Fruit fly (Drosophila melanogaster) whole organism, embryonic: ENCODE measurements around the gene CG13949.

Experiments
- Ada2b ChIP-seq: fragments of 200-800 bp; sonication (Bioruptor generic); IDR thresholded peaks from 2 replicates; pipeline ENCODE4 v1.3.6; 2022; ENCODE audit warnings: missing biosample characterization, missing genetic modification characterization
- CG10274 ChIP-seq: fragments of 200-800 bp; sonication (Bioruptor generic); optimal IDR thresholded peaks from 3 replicates; lab custom pipeline; 2017; ENCODE audit warnings: missing biosample characterization, mild to moderate bottlenecking, missing genetic modification characterization
- CG10565 ChIP-seq: fragments of 200-800 bp; sonication (Bioruptor generic); optimal IDR thresholded peaks from 3 replicates; lab custom pipeline; 2016; ENCODE audit warnings: missing biosample characterization, mild to moderate bottlenecking, missing genetic modification characterization
- CG11085 ChIP-seq: fragments of 200-800 bp; sonication (Bioruptor generic); IDR thresholded peaks from 2 replicates; pipeline ENCODE4 v1.3.6; 2022; ENCODE audit warnings: missing biosample characterization, missing genetic modification characterization
- CG11723 ChIP-seq: fragments of 200-800 bp; sonication (Bioruptor generic); optimal IDR thresholded peaks from 2 replicates; lab custom pipeline; 2017; ENCODE audit warnings: missing biosample characterization, mild to moderate bottlenecking, missing genetic modification characterization
- CG12236 ChIP-seq: fragments of 200-800 bp; sonication (Bioruptor generic); optimal IDR thresholded peaks from 2 replicates; lab custom pipeline; 2016; ENCODE audit warnings: missing biosample characterization, missing genetic modification characterization
- CG14441 ChIP-seq: fragments of 200-800 bp; sonication (Bioruptor generic); IDR thresholded peaks from 2 replicates; pipeline ENCODE4 v1.3.6; 2022; ENCODE audit warnings: missing biosample characterization, missing genetic modification characterization
- CG1529 ChIP-seq: fragments of 200-800 bp; sonication (Bioruptor generic); optimal IDR thresholded peaks from 3 replicates; lab custom pipeline; 2018; ENCODE audit warnings: missing biosample characterization, missing genetic modification characterization
- CG1647 ChIP-seq: fragments of 200-800 bp; sonication (Bioruptor generic); optimal IDR thresholded peaks from 3 replicates; lab custom pipeline; 2016; ENCODE audit warnings: missing biosample characterization, missing genetic modification characterization
- CG17359 ChIP-seq: fragments of 200-800 bp; sonication (Bioruptor generic); optimal IDR thresholded peaks from 3 replicates; lab custom pipeline; 2018; ENCODE audit warnings: missing biosample characterization, mild to moderate bottlenecking, missing genetic modification characterization, moderate library complexity
- CG17568 ChIP-seq: fragments of 200-800 bp; sonication (Bioruptor generic); optimal IDR thresholded peaks from 2 replicates; lab custom pipeline; 2018; ENCODE audit warnings: missing biosample characterization, mild to moderate bottlenecking, missing genetic modification characterization, moderate library complexity
- CG17802 ChIP-seq: fragments of 200-800 bp; sonication (Bioruptor generic); optimal IDR thresholded peaks from 2 replicates; lab custom pipeline; 2018; ENCODE audit warnings: missing biosample characterization, mild to moderate bottlenecking, missing genetic modification characterization, moderate library complexity
- CG1792 ChIP-seq: fragments of 200-800 bp; sonication (Bioruptor generic); optimal IDR thresholded peaks from 2 replicates; lab custom pipeline; 2016; ENCODE audit warnings: missing biosample characterization, missing genetic modification characterization
- CG2199 ChIP-seq: fragments of 200-800 bp; sonication (Bioruptor generic); IDR thresholded peaks from 3 replicates; pipeline ENCODE4 v1.3.6; 2022; ENCODE audit warnings: missing biosample characterization, missing genetic modification characterization
- CG32532 ChIP-seq: fragments of 200-800 bp; sonication (Bioruptor generic); IDR thresholded peaks from 2 replicates; pipeline ENCODE4 v1.3.6; 2022; ENCODE audit warnings: missing biosample characterization, missing genetic modification characterization
- CG34376 ChIP-seq: fragments of 200-800 bp; sonication (Bioruptor generic); optimal IDR thresholded peaks from 2 replicates; lab custom pipeline; 2018; ENCODE audit warnings: missing biosample characterization, mild to moderate bottlenecking, missing genetic modification characterization
- CG6254 ChIP-seq: fragments of 200-800 bp; sonication (Bioruptor generic); optimal IDR thresholded peaks from 3 replicates; lab custom pipeline; 2017; ENCODE audit warnings: mild to moderate bottlenecking, missing biosample characterization, missing genetic modification reagents, missing genetic modification characterization
- CG7839 ChIP-seq: fragments of 200-800 bp; sonication (Bioruptor generic); optimal IDR thresholded peaks from 3 replicates; lab custom pipeline; 2018; ENCODE audit warnings: missing biosample characterization, mild to moderate bottlenecking, missing genetic modification characterization, moderate library complexity
- CG8359 ChIP-seq: fragments of 200-800 bp; sonication (Bioruptor generic); optimal IDR thresholded peaks from 2 replicates; lab custom pipeline; 2017; ENCODE audit warnings: missing biosample characterization, mild to moderate bottlenecking, missing genetic modification characterization, borderline replicate concordance
- CG9437 ChIP-seq: fragments of 200-800 bp; sonication (Bioruptor generic); optimal IDR thresholded peaks from 2 replicates; lab custom pipeline; 2018; ENCODE audit warnings: missing biosample characterization, mild to moderate bottlenecking, missing genetic modification characterization
- Dad ChIP-seq: fragments of 200-800 bp; sonication (Bioruptor generic); optimal IDR thresholded peaks from 3 replicates; lab custom pipeline; 2016; ENCODE audit warnings: missing biosample characterization, missing genetic modification characterization
- Eip74EF ChIP-seq, 2 experiments: fragments of 200-800 bp in 1 of 2; fragments of >200 bp in 1 of 2; sonication (Bioruptor generic) in 1 of 2; optimal IDR thresholded peaks; 2 replicates each; lab custom pipeline; 2017 to 2019; ENCODE audit warnings: missing biosample characterization in 2 of 2, missing genetic modification characterization in 2 of 2, mild to moderate bottlenecking in 1 of 2, moderate library complexity in 1 of 2
- Elba2 ChIP-seq: fragments of 200-800 bp; sonication (Bioruptor generic); optimal IDR thresholded peaks from 3 replicates; lab custom pipeline; 2016; ENCODE audit warnings: missing biosample characterization, missing genetic modification characterization
- H2.0 ChIP-seq: fragments of 200-800 bp; sonication (Bioruptor generic); IDR thresholded peaks from 2 replicates; pipeline ENCODE4 v1.3.6; 2022; ENCODE audit warnings: missing biosample characterization, missing genetic modification characterization
- HHEX ChIP-seq: fragments of 200-800 bp; sonication (Bioruptor generic); optimal IDR thresholded peaks from 3 replicates; lab custom pipeline; 2017; ENCODE audit warnings: missing biosample characterization, mild to moderate bottlenecking, missing genetic modification characterization, missing genetic modification reagents
- HLH3B ChIP-seq: fragments of 200-800 bp; sonication (Bioruptor generic); IDR thresholded peaks from 2 replicates; pipeline ENCODE4 v1.3.6; 2022; ENCODE audit warnings: missing biosample characterization, missing genetic modification characterization
- Kr ChIP-seq: fragments of 200-800 bp; sonication (Bioruptor generic); optimal IDR thresholded peaks from 2 replicates; lab custom pipeline; 2017; ENCODE audit warnings: missing biosample characterization, mild to moderate bottlenecking, missing genetic modification characterization
- Lpt ChIP-seq: fragments of >200 bp; optimal IDR thresholded peaks from 2 replicates; lab custom pipeline; 2018; ENCODE audit warnings: missing biosample characterization, missing genetic modification characterization
- Mes4 ChIP-seq: fragments of 200-800 bp; sonication (Bioruptor generic); optimal IDR thresholded peaks from 2 replicates; lab custom pipeline; 2016; ENCODE audit warnings: missing biosample characterization, missing genetic modification characterization
- Ravus ChIP-seq: fragments of 200-800 bp; sonication (Bioruptor generic); IDR thresholded peaks from 2 replicates; pipeline ENCODE4 v1.3.6; 2022; ENCODE audit warnings: missing biosample characterization, missing genetic modification characterization
- Ssrp ChIP-seq: fragments of 200-800 bp; sonication (Bioruptor generic); optimal IDR thresholded peaks from 2 replicates; lab custom pipeline; 2018; ENCODE audit warnings: missing biosample characterization, mild to moderate bottlenecking, missing genetic modification characterization, moderate library complexity
- ara ChIP-seq: fragments of 200-800 bp; sonication (Bioruptor generic); IDR thresholded peaks from 2 replicates; pipeline ENCODE4 v1.3.6; 2022; ENCODE audit warnings: missing biosample characterization, missing genetic modification characterization
- bbx ChIP-seq: fragments of 200-800 bp; sonication (Bioruptor generic); IDR thresholded peaks from 2 replicates; pipeline ENCODE4 v1.3.6; 2022; ENCODE audit warnings: missing biosample characterization, missing genetic modification characterization; ENCODE audit not compliant: partially characterized antibody
- bigmax ChIP-seq: fragments of 200-800 bp; sonication (Bioruptor generic); optimal IDR thresholded peaks from 2 replicates; lab custom pipeline; 2018; ENCODE audit warnings: missing biosample characterization, mild to moderate bottlenecking, missing genetic modification characterization
- btn ChIP-seq: fragments of 200-800 bp; sonication (Bioruptor generic); optimal IDR thresholded peaks from 2 replicates; lab custom pipeline; 2016; ENCODE audit warnings: missing biosample characterization, missing genetic modification characterization
- chinmo ChIP-seq: fragments of 200-800 bp; sonication (Bioruptor generic); IDR thresholded peaks from 4 replicates; pipeline ENCODE4 v1.3.6; 2022; ENCODE audit warnings: missing biosample characterization, missing genetic modification characterization; ENCODE audit not compliant: partially characterized antibody
- croc ChIP-seq: fragments of 200-800 bp; sonication (Bioruptor generic); conservative IDR thresholded peaks from 3 replicates; pipeline ENCODE4 v1.3.6; 2022; ENCODE audit warnings: missing biosample characterization, missing genetic modification characterization
- dimm ChIP-seq: fragments of 200-800 bp; sonication (Bioruptor generic); IDR thresholded peaks from 2 replicates; pipeline ENCODE4 v1.3.6; 2022; ENCODE audit warnings: missing biosample characterization, missing genetic modification characterization
- gcm2 ChIP-seq: fragments of 200-800 bp; sonication (Bioruptor generic); optimal IDR thresholded peaks from 2 replicates; lab custom pipeline; 2016; ENCODE audit warnings: missing biosample characterization, missing genetic modification characterization
- insv ChIP-seq, 2 experiments: fragments of 200-800 bp; sonication (Bioruptor generic); optimal IDR thresholded peaks; 3 replicates each; lab custom pipeline; 2016 to 2018; ENCODE audit warnings: missing biosample characterization in 2 of 2, missing genetic modification characterization in 2 of 2
- ken ChIP-seq: fragments of 200-800 bp; sonication (Bioruptor generic); IDR thresholded peaks from 3 replicates; pipeline ENCODE4 v1.3.6; 2022; ENCODE audit warnings: missing biosample characterization, missing genetic modification characterization
- klu ChIP-seq: fragments of 200-800 bp; sonication (Bioruptor generic); IDR thresholded peaks from 2 replicates; pipeline ENCODE4 v1.3.6; 2022; ENCODE audit warnings: missing biosample characterization, missing genetic modification characterization
- lab ChIP-seq: fragments of 200-800 bp; sonication (Bioruptor generic); optimal IDR thresholded peaks from 3 replicates; lab custom pipeline; 2017; ENCODE audit warnings: missing biosample characterization, missing genetic modification characterization, mild to moderate bottlenecking, moderate library complexity, missing genetic modification reagents
- lov ChIP-seq, 2 experiments: fragments of 200-800 bp in 1 of 2; fragments of >200 bp in 1 of 2; sonication (Bioruptor generic) in 1 of 2; IDR thresholded peaks in 1 of 2; optimal IDR thresholded peaks in 1 of 2; 2 replicates in 1 of 2; 3 replicates in 1 of 2; pipeline versions ENCODE4 v1.3.6 to Lab custom; 2017 to 2022; ENCODE audit warnings: missing biosample characterization in 1 of 2, missing genetic modification characterization in 1 of 2
- org-1 ChIP-seq: fragments of 200-800 bp; sonication (Bioruptor generic); optimal IDR thresholded peaks from 2 replicates; lab custom pipeline; 2017; ENCODE audit warnings: missing biosample characterization, missing genetic modification characterization
- repo ChIP-seq: fragments of 200-800 bp; sonication (Bioruptor generic); optimal IDR thresholded peaks from 2 replicates; lab custom pipeline; 2016; ENCODE audit warnings: missing biosample characterization, missing genetic modification characterization
- sd ChIP-seq: fragments of 200-800 bp; sonication (Bioruptor generic); optimal IDR thresholded peaks from 3 replicates; lab custom pipeline; 2018; ENCODE audit warnings: missing biosample characterization, mild to moderate bottlenecking, missing genetic modification characterization, moderate library complexity
- sob ChIP-seq: fragments of 200-800 bp; sonication (Bioruptor generic); IDR thresholded peaks from 2 replicates; pipeline ENCODE4 v1.3.6; 2022; ENCODE audit warnings: missing biosample characterization, missing genetic modification characterization

CG13949 gene

DNA sequence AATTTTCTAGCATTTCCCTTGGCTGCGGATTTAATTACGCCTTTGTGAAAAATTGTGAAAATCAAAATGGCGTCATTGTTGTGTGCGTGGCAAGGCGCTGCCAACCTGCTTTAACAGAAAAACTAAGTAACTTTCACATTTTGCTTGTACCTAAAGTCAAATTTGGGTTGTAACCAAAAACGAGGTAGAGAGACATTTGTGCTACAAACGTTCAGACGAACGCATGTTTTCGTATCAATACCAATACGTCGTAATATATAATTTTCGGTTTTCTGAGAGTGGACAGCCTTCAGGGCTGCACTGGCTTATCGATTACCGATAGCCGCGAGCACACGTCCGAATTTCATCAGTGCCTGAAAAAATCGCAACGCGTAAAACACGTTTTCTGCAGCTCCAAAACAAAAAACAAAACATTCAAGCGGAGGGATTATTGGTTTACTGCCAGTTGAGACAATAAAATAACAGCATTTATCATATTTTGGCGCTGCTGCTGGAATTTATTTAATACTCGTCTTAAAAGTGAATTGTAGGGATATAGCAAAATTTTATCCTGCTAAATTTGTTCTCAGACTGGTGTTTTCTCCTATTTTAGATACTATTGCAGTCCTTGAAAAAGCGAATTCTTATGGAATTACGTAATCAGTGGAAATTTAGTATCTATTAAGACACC lies 15.7 kb downstream of the CG13949 start (continued):
- peak; percentile 34; the same call in 1 of the 2 replicates for TF ChIP-seq Ada2b
- TF ChIP-seq H2.0 (GFP tag; lab: Robert Waterston, UW), result peak; percentile 79
- TF ChIP-seq ken (GFP tag; lab: Robert Waterston, UW), result peak; percentile 71
- TF ChIP-seq CG7839 (tag; lab: Kevin White, UChicago), result peak; percentile 59
- 0 out of 4 replicates have a peak, but pooled peaks have one; percentile 60 for TF ChIP-seq chinmo (GFP tag; lab: Robert Waterston, UW)
- TF ChIP-seq Lpt (GFP tag; lab: Kevin White, UChicago), result no peak
- peak; percentile 64 for TF ChIP-seq HLH3B
- peak; percentile 39 for TF ChIP-seq CG11723
- no peak for TF ChIP-seq CG34376
- no peak for TF ChIP-seq CG10565 (GFP tag; lab: Kevin White, UChicago)
- no peak for TF ChIP-seq Ravus (GFP tag; lab: Robert Waterston, UW)
- TF ChIP-seq CG10274, result no peak
- TF ChIP-seq ara (GFP tag; lab: Robert Waterston, UW), result peak; percentile 78
- peak; percentile 72 for TF ChIP-seq btn
- no peak for TF ChIP-seq insv (GFP tag; optimal IDR thresholded peaks at IDR 0.05; lab: Kevin White, UChicago)
- TF ChIP-seq Mes4 (GFP tag; lab: Kevin White, UChicago), result peak; percentile 68
- TF ChIP-seq CG11085 (GFP tag; lab: Robert Waterston, UW), result peak; percentile 38; the same call in 1 of the 2 replicates
- peak; percentile 79 for TF ChIP-seq Dad
- peak; percentile 80 for TF ChIP-seq sob
- TF ChIP-seq CG17359 (tag; lab: Kevin White, UChicago), result peak; percentile 58
- no peak; the same call in 1 of the 2 replicates for TF ChIP-seq bbx (GFP tag; lab: Robert Waterston, UW)
- TF ChIP-seq HHEX (GFP tag; lab: Kevin White, UChicago), result peak; percentile 43
- TF ChIP-seq repo, result peak; percentile 78
- no peak for TF ChIP-seq CG8359 (GFP tag; lab: Kevin White, UChicago)
- TF ChIP-seq gcm2 (GFP tag; lab: Kevin White, UChicago), result peak; percentile 65
- TF ChIP-seq croc (GFP tag; lab: Robert Waterston, UW), result no peak
- TF ChIP-seq Ssrp, result peak; percentile 67
- no peak for TF ChIP-seq CG17802
- peak; percentile 59 for TF ChIP-seq org-1 (GFP tag; lab: Kevin White, UChicago)
- peak; percentile 73 for TF ChIP-seq CG1647
- TF ChIP-seq CG1792, result no peak
- TF ChIP-seq Elba2 (GFP tag; lab: Kevin White, UChicago), result peak; percentile 0
- TF ChIP-seq CG6254, result no peak
- TF ChIP-seq CG9437 (GFP tag; lab: Kevin White, UChicago), result peak; percentile 75
- TF ChIP-seq CG32532 (GFP tag; lab: Robert Waterston, UW), result peak; percentile 84
- TF ChIP-seq CG12236 (GFP tag; lab: Kevin White, UChicago), result peak; percentile 38
- TF ChIP-seq lab (GFP tag; lab: Kevin White, UChicago), result peak; percentile 71
- TF ChIP-seq CG14441, result peak; percentile 74
- TF ChIP-seq dimm (GFP tag; lab: Robert Waterston, UW), result no peak
- no peak for TF ChIP-seq bigmax (GFP tag; lab: Kevin White, UChicago)
- TF ChIP-seq CG2199 (GFP tag; lab: Robert Waterston, UW), result peak; percentile 42; the same call in 1 of the 3 replicates
- no peak for TF ChIP-seq Kr (GFP tag; lab: Kevin White, UChicago)
- no peak for TF ChIP-seq CG17568 (GFP tag; lab: Kevin White, UChicago)
- no peak for TF ChIP-seq lov (optimal IDR thresholded peaks at IDR 0.05; lab: Kevin White, UChicago)
- TF ChIP-seq lov (GFP tag; IDR thresholded peaks at IDR 0.05; lab: Robert Waterston, UW), result 0 out of 3 replicates have a peak, but pooled peaks have one; percentile 58
- peak in 1 of 2 experiments; percentile 28 for TF ChIP-seq Eip74EF (GFP tag; optimal IDR thresholded peaks at IDR 0.05; lab: Kevin White, UChicago)
- TF ChIP-seq CG1529 (GFP tag; lab: Kevin White, UChicago), result peak; percentile 36
- peak; percentile 92 for TF ChIP-seq sd (tag; lab: Kevin White, UChicago)
- TF ChIP-seq klu, result peak; percentile 24; the same call in 1 of the 2 replicates
